Fruit fly (Drosophila melanogaster) whole organism, embryonic: ENCODE data around the gene CG31827.

ENCODE experiments used
- Atf3 ChIP-seq: fragments of 200-800 bp; sonication (Bioruptor generic); optimal IDR thresholded peaks from 3 replicates; lab custom pipeline; 2016; ENCODE audit warnings: missing biosample characterization, missing genetic modification characterization
- Atf6 ChIP-seq: fragments of 200-800 bp; sonication (Bioruptor generic); IDR thresholded peaks from 2 replicates; pipeline ENCODE4 v1.3.6; 2022; ENCODE audit warnings: missing biosample characterization, missing genetic modification characterization
- Blimp-1 ChIP-seq: fragments of 200-800 bp; sonication (Bioruptor generic); optimal IDR thresholded peaks from 3 replicates; lab custom pipeline; 2018; ENCODE audit warnings: missing biosample characterization, missing genetic modification characterization, mild to moderate bottlenecking, moderate library complexity, missing genetic modification reagents
- CG10267 ChIP-seq: fragments of 200-800 bp; sonication (Bioruptor generic); optimal IDR thresholded peaks from 2 replicates; lab custom pipeline; 2018; ENCODE audit warnings: missing biosample characterization, mild to moderate bottlenecking, missing genetic modification characterization, moderate library complexity
- CG10274 ChIP-seq: fragments of 200-800 bp; sonication (Bioruptor generic); optimal IDR thresholded peaks from 3 replicates; lab custom pipeline; 2017; ENCODE audit warnings: missing biosample characterization, mild to moderate bottlenecking, missing genetic modification characterization
- CG15073 ChIP-seq: fragments of 200-800 bp; sonication (Bioruptor generic); optimal IDR thresholded peaks from 2 replicates; lab custom pipeline; 2016; ENCODE audit warnings: missing biosample characterization, missing genetic modification characterization
- CG15514 ChIP-seq: fragments of 200-800 bp; sonication (Bioruptor generic); optimal IDR thresholded peaks from 3 replicates; lab custom pipeline; 2017; ENCODE audit warnings: missing biosample characterization, missing genetic modification characterization, mild to moderate bottlenecking, moderate library complexity, missing genetic modification reagents
- CG1602 ChIP-seq: fragments of 200-800 bp; sonication (Bioruptor generic); optimal IDR thresholded peaks from 3 replicates; lab custom pipeline; 2016; ENCODE audit warnings: missing biosample characterization, missing genetic modification characterization
- CG16863 ChIP-seq: fragments of 200-800 bp; sonication (Bioruptor generic); optimal IDR thresholded peaks from 3 replicates; lab custom pipeline; 2016; ENCODE audit warnings: missing biosample characterization, missing genetic modification characterization
- CG17359 ChIP-seq: fragments of 200-800 bp; sonication (Bioruptor generic); optimal IDR thresholded peaks from 3 replicates; lab custom pipeline; 2018; ENCODE audit warnings: missing biosample characterization, mild to moderate bottlenecking, missing genetic modification characterization, moderate library complexity
- CG17385 ChIP-seq: fragments of 200-800 bp; sonication (Bioruptor generic); optimal IDR thresholded peaks from 3 replicates; lab custom pipeline; 2018; ENCODE audit warnings: missing biosample characterization, mild to moderate bottlenecking, missing genetic modification characterization
- CG1792 ChIP-seq: fragments of 200-800 bp; sonication (Bioruptor generic); optimal IDR thresholded peaks from 2 replicates; lab custom pipeline; 2016; ENCODE audit warnings: missing biosample characterization, missing genetic modification characterization
- CG18262 ChIP-seq: fragments of 200-800 bp; optimal IDR thresholded peaks from 3 replicates; lab custom pipeline; 2019; ENCODE audit warnings: missing biosample characterization, mild to moderate bottlenecking, missing genetic modification characterization, moderate library complexity
- CG1832 ChIP-seq: fragments of 200-800 bp; sonication (Bioruptor generic); optimal IDR thresholded peaks from 2 replicates; lab custom pipeline; 2017; ENCODE audit warnings: missing biosample characterization, mild to moderate bottlenecking, missing genetic modification characterization, inconsistent platforms
- CG3838 ChIP-seq: fragments of 200-800 bp; sonication (Bioruptor generic); optimal IDR thresholded peaks from 3 replicates; lab custom pipeline; 2016; ENCODE audit warnings: missing biosample characterization, missing genetic modification characterization
- CG4404 ChIP-seq: fragments of 200-800 bp; sonication (Bioruptor generic); IDR thresholded peaks from 2 replicates; pipeline ENCODE4 v1.3.6; 2022; ENCODE audit warnings: missing biosample characterization, missing genetic modification characterization
- CG7928 ChIP-seq: fragments of 200-800 bp; sonication (Bioruptor generic); optimal IDR thresholded peaks from 2 replicates; lab custom pipeline; 2017; ENCODE audit warnings: missing biosample characterization, mild to moderate bottlenecking, missing genetic modification characterization
- CTCF ChIP-seq: fragments of 200-800 bp; sonication (Bioruptor generic); optimal IDR thresholded peaks from 2 replicates; lab custom pipeline; 2017; ENCODE audit warnings: missing biosample characterization, mild to moderate bottlenecking, missing genetic modification characterization, moderate library complexity
- Dref ChIP-seq: fragments of 200-800 bp; sonication (Bioruptor generic); IDR thresholded peaks from 2 replicates; pipeline ENCODE4 v1.3.6; 2022; ENCODE audit warnings: missing biosample characterization, missing genetic modification characterization
- Ets65A ChIP-seq: fragments of 200-800 bp; sonication (Bioruptor generic); peaks from one replicate; lab custom pipeline; 2016; ENCODE audit warnings: missing biosample characterization, missing genetic modification characterization
- HmgD ChIP-seq: fragments of 200-800 bp; sonication (Bioruptor generic); optimal IDR thresholded peaks from 3 replicates; lab custom pipeline; 2016; ENCODE audit warnings: missing biosample characterization, missing genetic modification characterization
- Lim3 ChIP-seq: fragments of 200-800 bp; sonication (Bioruptor generic); IDR thresholded peaks from 2 replicates; pipeline ENCODE4 v1.3.6; 2022; ENCODE audit warnings: missing biosample characterization, missing genetic modification characterization
- Lpt ChIP-seq: fragments of >200 bp; optimal IDR thresholded peaks from 2 replicates; lab custom pipeline; 2018; ENCODE audit warnings: missing biosample characterization, missing genetic modification characterization
- Myb ChIP-seq: fragments of 200-800 bp; sonication (Bioruptor generic); optimal IDR thresholded peaks from 2 replicates; lab custom pipeline; 2016; ENCODE audit warnings: missing biosample characterization, missing genetic modification characterization
- Neu2 ChIP-seq: fragments of 200-800 bp; sonication (Bioruptor generic); optimal IDR thresholded peaks from 3 replicates; lab custom pipeline; 2016; ENCODE audit warnings: missing biosample characterization, missing genetic modification characterization, borderline replicate concordance
- YL-1 ChIP-seq: fragments of 200-800 bp; sonication (Bioruptor generic); optimal IDR thresholded peaks from 3 replicates; lab custom pipeline; 2017; ENCODE audit warnings: missing biosample characterization, mild to moderate bottlenecking, missing genetic modification characterization
- ara ChIP-seq: fragments of 200-800 bp; sonication (Bioruptor generic); IDR thresholded peaks from 2 replicates; pipeline ENCODE4 v1.3.6; 2022; ENCODE audit warnings: missing biosample characterization, missing genetic modification characterization
- br ChIP-seq: fragments of >200 bp; optimal IDR thresholded peaks from 2 replicates; lab custom pipeline; 2017
- chinmo ChIP-seq: fragments of 200-800 bp; sonication (Bioruptor generic); IDR thresholded peaks from 4 replicates; pipeline ENCODE4 v1.3.6; 2022; ENCODE audit warnings: missing biosample characterization, missing genetic modification characterization; ENCODE audit not compliant: partially characterized antibody
- corto ChIP-seq: fragments of 200-800 bp; sonication (Bioruptor generic); optimal IDR thresholded peaks from 2 replicates; lab custom pipeline; 2016; ENCODE audit warnings: missing biosample characterization, mild to moderate bottlenecking, missing genetic modification characterization, moderate library complexity
- dimm ChIP-seq: fragments of 200-800 bp; sonication (Bioruptor generic); IDR thresholded peaks from 2 replicates; pipeline ENCODE4 v1.3.6; 2022; ENCODE audit warnings: missing biosample characterization, missing genetic modification characterization
- disco-r ChIP-seq: fragments of 200-800 bp; sonication (Bioruptor generic); optimal IDR thresholded peaks from 2 replicates; lab custom pipeline; 2016; ENCODE audit warnings: missing biosample characterization, missing genetic modification characterization
- dmrt99B ChIP-seq: fragments of 200-800 bp; sonication (Bioruptor generic); optimal IDR thresholded peaks from 2 replicates; lab custom pipeline; 2018; ENCODE audit warnings: missing biosample characterization, mild to moderate bottlenecking, missing genetic modification characterization, moderate library complexity
- eve ChIP-seq, 2 experiments: fragments of >200 bp; optimal IDR thresholded peaks; 2 replicates each; lab custom pipeline; 2017; ENCODE audit warnings: missing biosample characterization in 2 of 2, missing genetic modification characterization in 2 of 2
- ewg ChIP-seq: fragments of 200-800 bp; sonication (Bioruptor generic); optimal IDR thresholded peaks from 3 replicates; lab custom pipeline; 2017; ENCODE audit warnings: mild to moderate bottlenecking, missing biosample characterization, missing genetic modification reagents, missing genetic modification characterization
- hbn ChIP-seq: fragments of 200-800 bp; sonication (Bioruptor generic); IDR thresholded peaks from 2 replicates; pipeline ENCODE4 v1.3.6; 2022; ENCODE audit warnings: missing biosample characterization, missing genetic modification characterization; ENCODE audit not compliant: partially characterized antibody
- hth ChIP-seq: fragments of >200 bp; optimal IDR thresholded peaks from 2 replicates; lab custom pipeline; 2017; ENCODE audit warnings: inconsistent platforms
- kah ChIP-seq: fragments of 200-800 bp; sonication (Bioruptor generic); optimal IDR thresholded peaks from 2 replicates; lab custom pipeline; 2018; ENCODE audit warnings: missing biosample characterization, mild to moderate bottlenecking, missing genetic modification characterization
- kni ChIP-seq: fragments of 200-800 bp; sonication (Bioruptor generic); optimal IDR thresholded peaks from 3 replicates; lab custom pipeline; 2017; ENCODE audit warnings: mild to moderate bottlenecking, missing biosample characterization, missing genetic modification reagents, missing genetic modification characterization
- lbe ChIP-seq: fragments of 200-800 bp; sonication (Bioruptor generic); optimal IDR thresholded peaks from 2 replicates; lab custom pipeline; 2016; ENCODE audit warnings: missing biosample characterization, mild to moderate bottlenecking, missing genetic modification characterization
- lola ChIP-seq, 3 experiments: fragments of >200 bp in 2 of 3; fragments of 200-800 bp in 1 of 3; sonication (Bioruptor generic) in 1 of 3; optimal IDR thresholded peaks; 2 replicates each; lab custom pipeline; 2017 to 2019; ENCODE audit warnings: missing biosample characterization in 3 of 3, missing genetic modification characterization in 3 of 3, mild to moderate bottlenecking in 1 of 3, moderate library complexity in 1 of 3
- mld ChIP-seq: fragments of 200-800 bp; sonication (Bioruptor generic); IDR thresholded peaks from 3 replicates; pipeline ENCODE4 v1.3.6; 2022; ENCODE audit warnings: missing biosample characterization, missing genetic modification characterization; ENCODE audit not compliant: partially characterized antibody
- pita ChIP-seq: fragments of 200-800 bp; sonication (Bioruptor generic); optimal IDR thresholded peaks from 2 replicates; lab custom pipeline; 2017; ENCODE audit warnings: missing biosample characterization, mild to moderate bottlenecking, missing genetic modification characterization
- pros ChIP-seq: fragments of 200-800 bp; sonication (Bioruptor generic); optimal IDR thresholded peaks from 3 replicates; lab custom pipeline; 2019; ENCODE audit warnings: missing biosample characterization, mild to moderate bottlenecking, missing genetic modification characterization, moderate library complexity
- sens-2 ChIP-seq: fragments of 200-800 bp; sonication (Bioruptor generic); IDR thresholded peaks from 2 replicates; pipeline ENCODE4 v1.3.6; 2022; ENCODE audit warnings: missing biosample characterization, missing genetic modification characterization
- ssp ChIP-seq: fragments of 200-800 bp; sonication (Bioruptor generic); IDR thresholded peaks from 2 replicates; pipeline ENCODE4 v1.3.6; 2022; ENCODE audit warnings: missing biosample characterization, missing genetic modification characterization
- tgo ChIP-seq: fragments of 200-800 bp; sonication (Bioruptor generic); IDR thresholded peaks from 3 replicates; pipeline ENCODE4 v1.3.6; 2022; ENCODE audit warnings: missing biosample characterization, missing genetic modification characterization
- tll ChIP-seq, 2 experiments: fragments of 200-800 bp in 1 of 2; fragments of >200 bp in 1 of 2; sonication (Bioruptor generic) in 1 of 2; optimal IDR thresholded peaks; 2 replicates each; lab custom pipeline; 2017 to 2019; ENCODE audit warnings: missing biosample characterization in 2 of 2, missing genetic modification characterization in 2 of 2, mild to moderate bottlenecking in 1 of 2, moderate library complexity in 1 of 2
- trem ChIP-seq: fragments of 200-800 bp; optimal IDR thresholded peaks from 3 replicates; lab custom pipeline; 2019; ENCODE audit warnings: missing biosample characterization, mild to moderate bottlenecking, missing genetic modification characterization, moderate library complexity
- ttk ChIP-seq: fragments of 200-800 bp; sonication (Bioruptor generic); IDR thresholded peaks from 2 replicates; pipeline ENCODE4 v2.1.2; 2022; ENCODE audit warnings: missing biosample characterization, missing genetic modification characterization
- twi ChIP-seq: fragments of 200-800 bp; optimal IDR thresholded peaks from 2 replicates; lab custom pipeline; 2019; ENCODE audit warnings: missing biosample characterization, mild to moderate bottlenecking, missing genetic modification characterization, moderate library complexity
- wor ChIP-seq: fragments of 200-800 bp; sonication (Bioruptor generic); IDR thresholded peaks from 2 replicates; pipeline ENCODE4 v1.3.6; 2022; ENCODE audit warnings: missing biosample characterization, missing genetic modification characterization

Gene CG31827

dm6 chr2L:15735918-15736317 lies 30.9 kb downstream of the CG31827 start:
- TF ChIP-seq chinmo (GFP tag; lab: Robert Waterston, UW) (no peak), twi (peak; percentile 88), CG15073 (GFP tag; lab: Kevin White, UChicago) (no peak), kni (peak; percentile 47), CTCF (GFP tag; lab: Kevin White, UChicago) (no peak), tll (GFP tag; optimal IDR thresholded peaks at IDR 0.05; lab: Kevin White, UChicago) (peak in 1 of 2 experiments; percentile 10), wor (GFP tag; lab: Robert Waterston, UW) (no peak), hbn (GFP tag; lab: Robert Waterston, UW) (no peak), ara (no peak), CG1602 (GFP tag; lab: Kevin White, UChicago) (no peak), CG1792 (GFP tag; lab: Kevin White, UChicago) (no peak), ewg (GFP tag; lab: Kevin White, UChicago) (peak; percentile 52), br (lab: Kevin White, UChicago) (no peak), tgo (GFP tag; lab: Robert Waterston, UW) (no peak), kah (GFP tag; lab: Kevin White, UChicago) (no peak), Dref (0 out of 2 replicates have a peak, but pooled peaks have one; percentile 22), ttk (no peak), CG1832 (GFP tag; lab: Kevin White, UChicago) (no peak), Myb (GFP tag; lab: Kevin White, UChicago) (no peak), CG7928 (GFP tag; lab: Kevin White, UChicago) (no peak), hth (lab: Kevin White, UChicago) (no peak), pita (GFP tag; lab: Kevin White, UChicago) (no peak), Neu2 (GFP tag; lab: Kevin White, UChicago) (no peak), CG10274 (GFP tag; lab: Kevin White, UChicago) (no peak), CG15514 (GFP tag; lab: Kevin White, UChicago) (peak; percentile 31), pros (GFP tag; lab: Kevin White, UChicago) (peak; percentile 89), Lpt (GFP tag; lab: Kevin White, UChicago) (no peak), corto (no peak), eve (GFP tag; optimal IDR thresholded peaks at IDR 0.05; lab: Kevin White, UChicago) (no peak), CG17359 (tag; lab: Kevin White, UChicago) (no peak), mld (no peak), YL-1 (no peak)

dm6 chr2L:15740918-15741317 lies 35.9 kb downstream of the CG31827 start:
- TF ChIP-seq dmrt99B (no peak), ttk (no peak), twi (peak; percentile 91), CG17385 (GFP tag; lab: Kevin White, UChicago) (no peak), tll (GFP tag; optimal IDR thresholded peaks at IDR 0.05; lab: Kevin White, UChicago) (peak in 1 of 2 experiments; percentile 66), lbe (GFP tag; lab: Kevin White, UChicago) (no peak), disco-r (no peak), Ets65A (peak; percentile 16), corto (no peak)

- TF ChIP-seq ssp (GFP tag; lab: Robert Waterston, UW) (no peak), dimm (GFP tag; lab: Robert Waterston, UW) (no peak), sens-2 (GFP tag; lab: Robert Waterston, UW) (no peak), CG10267 (tag; lab: Kevin White, UChicago) (peak; percentile 35), Blimp-1 (GFP tag; lab: Kevin White, UChicago) (no peak), CG4404 (peak; percentile 75), Atf3 (GFP tag; lab: Kevin White, UChicago) (no peak), HmgD (GFP tag; lab: Kevin White, UChicago) (no peak), CG18262 (tag; lab: Kevin White, UChicago) (peak; percentile 33), CG16863 (GFP tag; lab: Kevin White, UChicago) (no peak), lola (GFP tag; optimal IDR thresholded peaks at IDR 0.05; lab: Kevin White, UChicago) (peak in 1 of 3 experiments; percentile 3), Atf6 (GFP tag; lab: Robert Waterston, UW) (no peak), CG3838 (GFP tag; lab: Kevin White, UChicago) (no peak), Lim3 (GFP tag; lab: Robert Waterston, UW) (no peak), trem (tag; lab: Kevin White, UChicago) (peak; percentile 13)
These were observed 36.4 kb downstream of the CG31827 start for dm6 chr2L:15741418-15741817.
